Fruit fly (Drosophila melanogaster): ENCODE data around the gene CG14621.

The CG14621 gene

dm6 chrX:22455509-22456179 is 11.6 kb downstream of the CG14621 start, which contains the start of gene Usp2 (continued):
- TF ChIP-seq NFAT (GFP tag; IDR thresholded peaks at IDR 0.05) (peak; percentile 62; the same call in 1 of the 2 replicates), CG8290 (GFP tag; optimal IDR thresholded peaks at IDR 0.05) (peak; percentile 8), CG8290 (tag; optimal IDR thresholded peaks at IDR 0.05) (peak in 1 of 2 experiments; percentile 34), CG4617 (GFP tag; optimal IDR thresholded peaks at IDR 0.05; ENCODE audit: borderline replicate concordance) (peak; percentile 69), dysf (GFP tag; IDR thresholded peaks at IDR 0.05) (no peak; the same call in 2 of the 3 replicates), Sry-β (GFP tag; optimal IDR thresholded peaks at IDR 0.05) (no peak), CG2129 (GFP tag; IDR thresholded peaks at IDR 0.05; ENCODE audit: partially characterized antibody) (peak; percentile 27; the same call in 1 of the 2 replicates), danr (GFP tag; IDR thresholded peaks at IDR 0.05) (no peak), cas (GFP tag; IDR thresholded peaks at IDR 0.05) (no peak), CG1647 (GFP tag; optimal IDR thresholded peaks at IDR 0.05) (no peak), Sry-δ (GFP tag; optimal IDR thresholded peaks at IDR 0.05) (peak; percentile 85), nmo (GFP tag; optimal IDR thresholded peaks at IDR 0.05) (peak; percentile 47), pan (optimal IDR thresholded peaks at IDR 0.05) (no peak), pan (GFP tag; optimal IDR thresholded peaks at IDR 0.05 in 1 of 2, IDR thresholded peaks at IDR 0.05 in 1 of 2) (no peak), CG3847 (GFP tag; IDR thresholded peaks at IDR 0.05) (peak; percentile 38; the same call in 1 of the 2 replicates), Poxn (GFP tag; IDR thresholded peaks at IDR 0.05) (no peak), CG1602 (GFP tag; optimal IDR thresholded peaks at IDR 0.05) (no peak), Sox102F (GFP tag; optimal IDR thresholded peaks at IDR 0.05) (no peak), knrl (GFP tag; IDR thresholded peaks at IDR 0.05; ENCODE audit: partially characterized antibody) (peak; percentile 79), CG2889 (GFP tag; IDR thresholded peaks at IDR 0.05) (no peak), Rfx (GFP tag; IDR thresholded peaks at IDR 0.05) (peak; percentile 50; the same call in 1 of the 2 replicates), CG5245 (GFP tag; optimal IDR thresholded peaks at IDR 0.05) (no peak), CG10654 (GFP tag; optimal IDR thresholded peaks at IDR 0.05) (no peak), sr (GFP tag; IDR thresholded peaks at IDR 0.05) (no peak), tna (GFP tag; IDR thresholded peaks at IDR 0.05; ENCODE audit: partially characterized antibody) (no peak), Jarid2 (GFP tag; optimal IDR thresholded peaks at IDR 0.05) (no peak), CG13123 (GFP tag; optimal IDR thresholded peaks at IDR 0.05) (no peak), dpn (GFP tag; optimal IDR thresholded peaks at IDR 0.05) (peak in 1 of 2 experiments; percentile 12), CG32767 (GFP tag; IDR thresholded peaks at IDR 0.05) (no peak), salm (tag; optimal IDR thresholded peaks at IDR 0.05) (no peak), CG17186 (GFP tag; optimal IDR thresholded peaks at IDR 0.05) (no peak), Nf-YC (tag; optimal IDR thresholded peaks at IDR 0.05) (no peak), HHEX (GFP tag; optimal IDR thresholded peaks at IDR 0.05) (no peak), lab (GFP tag; optimal IDR thresholded peaks at IDR 0.05) (no peak), Hmx (GFP tag; optimal IDR thresholded peaks at IDR 0.05) (no peak), BtbVII (GFP tag; optimal IDR thresholded peaks at IDR 0.05) (no peak), CG43689 (GFP tag; IDR thresholded peaks at IDR 0.05) (no peak), sisA (GFP tag; IDR thresholded peaks at IDR 0.05) (peak; percentile 13; the same call in 1 of the 2 replicates), Hr39 (optimal IDR thresholded peaks at IDR 0.05) (no peak), lbe (GFP tag; optimal IDR thresholded peaks at IDR 0.05) (no peak), pzg (GFP tag; optimal IDR thresholded peaks at IDR 0.05) (peak; percentile 81), CG12659 (GFP tag; optimal IDR thresholded peaks at IDR 0.05) (peak; percentile 23), hb (GFP tag; IDR thresholded peaks at IDR 0.05; ENCODE audit: partially characterized antibody) (peak; percentile 63), CG4730 (GFP tag; IDR thresholded peaks at IDR 0.05) (no peak), dan (GFP tag; IDR thresholded peaks at IDR 0.05) (no peak), fd96Cb (tag; optimal IDR thresholded peaks at IDR 0.05) (no peak), Vsx1 (GFP tag; optimal IDR thresholded peaks at IDR 0.05) (no peak), Six4 (GFP tag; optimal IDR thresholded peaks at IDR 0.05) (no peak), Max (GFP tag; optimal IDR thresholded peaks at IDR 0.05) (peak; percentile 12), Tbp (GFP tag; optimal IDR thresholded peaks at IDR 0.05) (no peak), MTF-1 (GFP tag; optimal IDR thresholded peaks at IDR 0.05; ENCODE audit: borderline replicate concordance) (no peak)
